Fruit fly (Drosophila melanogaster) whole organism, prepupa: Measurements from ENCODE around the gene CG4911.

Experiments used
- Blimp-1 ChIP-seq: fragments of 200-800 bp; sonication (Bioruptor generic); optimal IDR thresholded peaks from 3 replicates; lab custom pipeline; 2017; ENCODE audit warnings: missing biosample characterization, missing genetic modification characterization, mild to moderate bottlenecking, moderate library complexity, missing genetic modification reagents
- CG11762 ChIP-seq: fragments of 200-800 bp; sonication (Bioruptor generic); optimal IDR thresholded peaks from 3 replicates; lab custom pipeline; 2016; ENCODE audit warnings: missing biosample characterization, missing genetic modification characterization; ENCODE audit not compliant: insufficient read depth
- CG3919 ChIP-seq: fragments of 200-800 bp; sonication (Bioruptor generic); optimal IDR thresholded peaks from 3 replicates; lab custom pipeline; 2016; ENCODE audit warnings: missing biosample characterization, missing genetic modification characterization
- CG4318 ChIP-seq: fragments of 200-800 bp; sonication (Bioruptor generic); optimal IDR thresholded peaks from 3 replicates; lab custom pipeline; 2017; ENCODE audit warnings: missing biosample characterization, mild to moderate bottlenecking, missing genetic modification characterization
- CG6276 ChIP-seq: fragments of 200-800 bp; sonication (Bioruptor generic); optimal IDR thresholded peaks from 2 replicates; lab custom pipeline; 2017; ENCODE audit warnings: missing biosample characterization, mild to moderate bottlenecking, missing genetic modification characterization
- CG6854 ChIP-seq: fragments of 200-800 bp; sonication (Bioruptor generic); optimal IDR thresholded peaks from 2 replicates; lab custom pipeline; 2017; ENCODE audit warnings: missing biosample characterization, mild to moderate bottlenecking, missing genetic modification characterization
- Hr39 ChIP-seq: fragments of 200-800 bp; sonication (Bioruptor generic); optimal IDR thresholded peaks from 2 replicates; lab custom pipeline; 2016; ENCODE audit warnings: missing biosample characterization, missing genetic modification characterization
- Met ChIP-seq: fragments of 200-800 bp; sonication (Bioruptor generic); optimal IDR thresholded peaks from 3 replicates; lab custom pipeline; 2016; ENCODE audit warnings: missing biosample characterization, missing genetic modification characterization
- OdsH ChIP-seq: fragments of 200-800 bp; sonication (Bioruptor generic); optimal IDR thresholded peaks from 3 replicates; lab custom pipeline; 2016; ENCODE audit warnings: missing biosample characterization, missing genetic modification characterization
- Sox102F ChIP-seq: fragments of 200-800 bp; sonication (Bioruptor generic); optimal IDR thresholded peaks from 2 replicates; lab custom pipeline; 2016; ENCODE audit warnings: missing biosample characterization, mild to moderate bottlenecking, missing genetic modification characterization
- dac ChIP-seq: fragments of 200-800 bp; sonication (Bioruptor generic); optimal IDR thresholded peaks from 2 replicates; lab custom pipeline; 2017; ENCODE audit warnings: missing biosample characterization, mild to moderate bottlenecking, missing genetic modification characterization
- fd85E ChIP-seq: fragments of 200-800 bp; sonication (Bioruptor generic); optimal IDR thresholded peaks from 3 replicates; lab custom pipeline; 2016; ENCODE audit warnings: missing biosample characterization, missing genetic modification characterization
- topi ChIP-seq: fragments of 200-800 bp; sonication (Bioruptor generic); optimal IDR thresholded peaks from 3 replicates; lab custom pipeline; 2016; ENCODE audit warnings: missing biosample characterization, missing genetic modification characterization

- peak; percentile 37 for TF ChIP-seq CG4318
- TF ChIP-seq CG3919 (GFP tag; lab: Kevin White, UChicago), result peak; percentile 53
- peak; percentile 55 for TF ChIP-seq Sox102F (GFP tag; lab: Kevin White, UChicago)
- peak; percentile 18 for TF ChIP-seq Blimp-1
- no peak for TF ChIP-seq dac (GFP tag; lab: Kevin White, UChicago)
- TF ChIP-seq Hr39 (GFP tag; lab: Kevin White, UChicago), result peak; percentile 87
- no peak for TF ChIP-seq CG6276 (GFP tag; lab: Kevin White, UChicago)
- peak; percentile 47 for TF ChIP-seq CG11762 (GFP tag; lab: Kevin White, UChicago)
- TF ChIP-seq CG6854 (GFP tag; lab: Kevin White, UChicago), result no peak
- TF ChIP-seq topi (GFP tag; lab: Kevin White, UChicago), result peak; percentile 48
- TF ChIP-seq Met (GFP tag; lab: Kevin White, UChicago), result peak; percentile 68
- no peak for TF ChIP-seq fd85E (GFP tag; lab: Kevin White, UChicago)
- TF ChIP-seq OdsH, result peak; percentile 67
Observed at dm6 chr3L:9072731-9073385, at the start of gene CG4911, which contains the start of gene CG4942.
